Fruit fly (Drosophila melanogaster) S2 (cell line): ENCODE measurements around the gene RpL34a.

ENCODE experiments used
- CG8478 ChIP-seq: fragments of >200 bp; optimal IDR thresholded peaks from 2 replicates; lab custom pipeline; 2018
- CTCF ChIP-seq, 2 experiments: fragments of >200 bp; optimal IDR thresholded peaks; 2 replicates each; lab custom pipeline; 2018

DNA sequence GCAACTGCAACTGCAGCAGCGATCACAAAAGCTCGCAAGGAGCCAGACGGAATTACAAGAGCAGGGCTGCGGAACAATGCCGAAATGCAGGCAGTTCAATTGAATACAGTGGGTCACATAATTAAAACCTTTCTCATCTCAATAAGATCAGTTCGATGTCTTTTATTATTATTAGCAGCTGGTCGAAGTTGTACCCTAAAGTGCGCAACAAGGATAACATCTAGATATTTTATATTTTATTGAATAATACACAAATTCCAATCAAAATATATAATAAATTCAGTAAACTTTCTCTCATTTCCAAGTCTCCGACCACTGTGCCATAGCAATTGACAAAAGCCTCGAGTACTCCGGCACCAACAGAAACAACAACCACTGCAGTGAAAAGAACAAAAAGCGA lies 9.1 kb upstream of the RpL34a start:
- TF ChIP-seq CTCF (optimal IDR thresholded peaks at IDR 0.05; lab: Kevin White, UChicago) (no peak), CG8478 (lab: Kevin White, UChicago) (no peak)
